Worm (Caenorhabditis elegans) whole organism, midembryonic: ENCODE measurements around the gene F56C9.3.

Source experiments
- cog-1 ChIP-seq: sonication (generic microtip); optimal IDR thresholded peaks from 2 replicates; lab custom pipeline; 2016; ENCODE audit warnings: missing genetic modification characterization, missing compliant biosample characterization
- klf-2 ChIP-seq: fragments of 200-800 bp; sonication (Bioruptor generic); conservative IDR thresholded peaks from 2 replicates; pipeline ENCODE4 v1.3.6; 2022; ENCODE audit warnings: missing genetic modification reagents, missing genetic modification characterization, missing compliant biosample characterization

DNA sequence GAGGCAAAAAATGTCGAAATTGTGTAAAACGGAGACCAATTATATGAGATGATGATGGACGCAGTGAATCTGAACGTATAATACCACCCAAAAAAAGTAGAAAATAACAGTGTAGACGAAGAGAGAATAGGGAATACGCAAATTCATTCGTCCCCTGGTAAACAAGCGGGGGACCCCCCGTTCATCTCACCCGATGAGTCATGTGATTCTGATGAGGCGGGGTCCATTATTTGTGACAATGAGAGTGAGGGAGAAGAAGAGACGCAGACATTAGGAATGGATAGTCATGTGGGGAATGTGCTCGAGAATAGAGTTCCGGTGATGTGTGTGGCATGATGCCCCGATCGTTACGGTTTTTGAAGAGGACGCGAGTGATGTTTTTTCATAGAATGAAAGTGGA, 39.0 kb upstream of the F56C9.3 start:
- TF ChIP-seq cog-1 (tag; lab: Kevin White, UChicago) (peak; percentile 15), klf-2 (GFP tag; lab: Robert Waterston, UW) (no peak)
